Worm (Caenorhabditis elegans): ENCODE measurements around the gene T06C12.12.

DNA sequence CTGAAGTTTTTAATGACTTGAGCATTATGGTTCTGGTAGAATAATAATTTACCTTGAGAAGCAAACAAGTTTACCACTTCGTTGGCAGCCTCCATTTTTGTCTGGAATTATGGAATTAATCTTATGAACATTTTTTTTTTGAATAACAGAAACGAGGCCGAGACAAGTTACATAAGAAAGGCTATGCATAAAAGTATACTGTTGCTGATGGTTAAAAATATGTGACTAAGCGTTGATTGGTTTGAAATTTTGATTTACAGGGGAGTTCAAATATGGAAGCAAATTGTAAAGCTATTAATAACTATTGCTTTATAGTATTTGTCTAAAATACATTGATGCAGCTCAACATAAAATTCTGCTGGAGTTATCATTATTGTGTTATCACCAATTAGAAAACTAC is 3.1 kb upstream of the T06C12.12 start, which contains the start of gene cgt-1:
- no peak for TF ChIP-seq lin-11 (tag; optimal IDR thresholded peaks at IDR 0.05)
- TF ChIP-seq nfya-1 (tag; optimal IDR thresholded peaks at IDR 0.05) = no peak
- TF ChIP-seq elt-4 (tag; optimal IDR thresholded peaks at IDR 0.05) = no peak
- TF ChIP-seq madf-2 (tag; optimal IDR thresholded peaks at IDR 0.05) = no peak
- TF ChIP-seq pha-4 (tag; optimal IDR thresholded peaks at IDR 0.05) = no peak
- no peak for TF ChIP-seq hlh-13 (GFP tag; optimal IDR thresholded peaks at IDR 0.05)

Data from whole organism, late embryonic.